Fruit fly (Drosophila melanogaster) whole organism, prepupa: ENCODE measurements around the gene CG2887.

Experiments
- Blimp-1 ChIP-seq: fragments of 200-800 bp; sonication (Bioruptor generic); optimal IDR thresholded peaks from 3 replicates; lab custom pipeline; 2017; ENCODE audit warnings: missing biosample characterization, missing genetic modification characterization, mild to moderate bottlenecking, moderate library complexity, missing genetic modification reagents
- CG16779 ChIP-seq: fragments of 200-800 bp; sonication (Bioruptor generic); optimal IDR thresholded peaks from 3 replicates; lab custom pipeline; 2017; ENCODE audit warnings: missing biosample characterization, mild to moderate bottlenecking, missing genetic modification characterization
- CG3032 ChIP-seq: fragments of 200-800 bp; optimal IDR thresholded peaks from 2 replicates; lab custom pipeline; 2019; ENCODE audit warnings: missing biosample characterization, mild to moderate bottlenecking, missing genetic modification characterization, moderate library complexity
- CG32006 ChIP-seq: fragments of 200-800 bp; sonication (Bioruptor generic); optimal IDR thresholded peaks from 3 replicates; lab custom pipeline; 2017; ENCODE audit warnings: missing biosample characterization, mild to moderate bottlenecking, missing genetic modification characterization
- CG4318 ChIP-seq: fragments of 200-800 bp; sonication (Bioruptor generic); optimal IDR thresholded peaks from 3 replicates; lab custom pipeline; 2017; ENCODE audit warnings: missing biosample characterization, mild to moderate bottlenecking, missing genetic modification characterization
- CG6792 ChIP-seq: fragments of 200-800 bp; sonication (Bioruptor generic); optimal IDR thresholded peaks from 3 replicates; lab custom pipeline; 2016; ENCODE audit warnings: missing biosample characterization, missing genetic modification characterization
- CG9139 ChIP-seq: fragments of 200-800 bp; sonication (Bioruptor generic); optimal IDR thresholded peaks from 3 replicates; lab custom pipeline; 2017; ENCODE audit warnings: missing biosample characterization, mild to moderate bottlenecking, missing genetic modification characterization
- Eip93F ChIP-seq: fragments of 200-800 bp; sonication (Bioruptor generic); optimal IDR thresholded peaks from 2 replicates; lab custom pipeline; 2016; ENCODE audit warnings: missing biosample characterization, mild to moderate bottlenecking, missing genetic modification characterization
- Lpt ChIP-seq: fragments of 200-800 bp; sonication (Bioruptor generic); optimal IDR thresholded peaks from 3 replicates; lab custom pipeline; 2016; ENCODE audit warnings: missing biosample characterization, missing genetic modification characterization
- achi ChIP-seq: fragments of 200-800 bp; sonication (Bioruptor generic); optimal IDR thresholded peaks from 3 replicates; lab custom pipeline; 2016; ENCODE audit warnings: missing biosample characterization, missing genetic modification characterization
- esn ChIP-seq: fragments of 200-800 bp; sonication (Bioruptor generic); optimal IDR thresholded peaks from 2 replicates; lab custom pipeline; 2016; ENCODE audit warnings: missing biosample characterization, mild to moderate bottlenecking, missing genetic modification characterization, moderate library complexity
- net ChIP-seq: fragments of 200-800 bp; sonication (Bioruptor generic); optimal IDR thresholded peaks from 3 replicates; lab custom pipeline; 2016; ENCODE audit warnings: missing biosample characterization, missing genetic modification characterization
- pdm3 ChIP-seq: fragments of 200-800 bp; sonication (Bioruptor generic); optimal IDR thresholded peaks from 3 replicates; lab custom pipeline; 2016; ENCODE audit warnings: missing biosample characterization, missing genetic modification characterization
- topi ChIP-seq: fragments of 200-800 bp; sonication (Bioruptor generic); optimal IDR thresholded peaks from 3 replicates; lab custom pipeline; 2016; ENCODE audit warnings: missing biosample characterization, missing genetic modification characterization

dm6 chrX:10514850-10515249, 36.6 kb upstream of the CG2887 start:
- TF ChIP-seq Lpt: no peak
- no peak for TF ChIP-seq esn (GFP tag; lab: Kevin White, UChicago)
- no peak for TF ChIP-seq net (GFP tag; lab: Kevin White, UChicago)
- TF ChIP-seq CG3032 (tag; lab: Kevin White, UChicago): no peak
- no peak for TF ChIP-seq Blimp-1 (GFP tag; lab: Kevin White, UChicago)
- no peak for TF ChIP-seq CG16779 (tag; lab: Kevin White, UChicago)
- no peak for TF ChIP-seq pdm3 (GFP tag; lab: Kevin White, UChicago)
- no peak for TF ChIP-seq topi (GFP tag; lab: Kevin White, UChicago)
- TF ChIP-seq achi (GFP tag; lab: Kevin White, UChicago): no peak
- no peak for TF ChIP-seq Eip93F (GFP tag; lab: Kevin White, UChicago)
- no peak for TF ChIP-seq CG4318 (GFP tag; lab: Kevin White, UChicago)
- no peak for TF ChIP-seq CG6792 (GFP tag; lab: Kevin White, UChicago)
- TF ChIP-seq CG9139 (GFP tag; lab: Kevin White, UChicago): no peak
- no peak for TF ChIP-seq CG32006 (GFP tag; lab: Kevin White, UChicago)
